Fruit fly (Drosophila melanogaster): ENCODE data around the gene Kap-alpha3.

Gene Kap-alpha3

DNA sequence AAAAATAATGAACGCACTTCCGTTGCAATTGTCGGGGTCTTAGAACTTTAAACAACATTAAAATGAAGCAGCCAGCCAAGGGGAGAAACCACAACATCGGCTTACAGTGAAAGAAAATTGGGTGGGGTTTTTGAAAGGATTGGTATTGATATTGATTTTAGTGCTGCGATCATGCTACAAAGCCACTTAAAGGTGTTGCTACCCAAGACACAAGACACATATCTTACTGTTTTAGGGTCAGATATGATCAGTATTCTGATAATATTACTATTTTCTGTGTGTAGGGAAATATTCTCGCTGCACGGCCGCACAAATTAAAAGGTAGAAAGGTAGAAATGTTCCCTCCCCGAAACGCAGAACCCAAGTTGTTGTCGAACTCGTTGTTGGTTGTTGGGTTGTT, 27.6 kb upstream of the Kap-alpha3 start (continued):
- peak; percentile 62 for TF ChIP-seq phol (tag; optimal IDR thresholded peaks at IDR 0.05)
- no peak for TF ChIP-seq MESR4 (GFP tag; optimal IDR thresholded peaks at IDR 0.05)
- TF ChIP-seq CG15011 (GFP tag; optimal IDR thresholded peaks at IDR 0.05), result no peak
- no peak for TF ChIP-seq her (GFP tag; optimal IDR thresholded peaks at IDR 0.05)
- TF ChIP-seq CG17186 (GFP tag; optimal IDR thresholded peaks at IDR 0.05), result no peak
- TF ChIP-seq CG30431 (GFP tag; optimal IDR thresholded peaks at IDR 0.05), result peak; percentile 49
- TF ChIP-seq CG18619 (GFP tag; optimal IDR thresholded peaks at IDR 0.05), result no peak
- TF ChIP-seq Xbp1 (GFP tag; optimal IDR thresholded peaks at IDR 0.05), result peak; percentile 9
- TF ChIP-seq CG6272 (GFP tag; IDR thresholded peaks at IDR 0.05), result no peak
- no peak for TF ChIP-seq CG16779 (GFP tag; IDR thresholded peaks at IDR 0.05)
- no peak for TF ChIP-seq CG10209 (GFP tag; optimal IDR thresholded peaks at IDR 0.05)
- TF ChIP-seq vfl (GFP tag; optimal IDR thresholded peaks at IDR 0.05), result no peak
- TF ChIP-seq CG8089 (GFP tag; optimal IDR thresholded peaks at IDR 0.05), result peak; percentile 14
- no peak for TF ChIP-seq CG12071 (GFP tag; optimal IDR thresholded peaks at IDR 0.05)
- peak; percentile 13 for TF ChIP-seq dmrt99B (tag; optimal IDR thresholded peaks at IDR 0.05)
- no peak for TF ChIP-seq CG12659 (GFP tag; optimal IDR thresholded peaks at IDR 0.05)
- TF ChIP-seq CG8765 (GFP tag; IDR thresholded peaks at IDR 0.05), result peak; percentile 38; the same call in 1 of the 2 replicates
- TF ChIP-seq nerfin-1 (tag; optimal IDR thresholded peaks at IDR 0.05), result no peak
- peak; percentile 75 for TF ChIP-seq Med (GFP tag)
- peak; percentile 52; the same call in 1 of the 3 replicates for TF ChIP-seq ci (GFP tag; IDR thresholded peaks at IDR 0.05)
- no peak for TF ChIP-seq sug (tag; optimal IDR thresholded peaks at IDR 0.05)
- TF ChIP-seq CG18599 (GFP tag; optimal IDR thresholded peaks at IDR 0.05), result no peak
- no peak for TF ChIP-seq disco-r (GFP tag; optimal IDR thresholded peaks at IDR 0.05)
- no peak for TF ChIP-seq CG2875 (GFP tag; optimal IDR thresholded peaks at IDR 0.05)
- TF ChIP-seq CG10366 (GFP tag; IDR thresholded peaks at IDR 0.05), result no peak
- peak; percentile 55 to 69 for TF ChIP-seq chif (GFP tag; optimal IDR thresholded peaks at IDR 0.05)
- TF ChIP-seq Eip74EF (GFP tag; optimal IDR thresholded peaks at IDR 0.05), result no peak
- peak; percentile 41 for TF ChIP-seq trem (tag; optimal IDR thresholded peaks at IDR 0.05)
- no peak for TF ChIP-seq da (GFP tag; optimal IDR thresholded peaks at IDR 0.05)
- peak; percentile 35 for TF ChIP-seq fd102C (GFP tag; optimal IDR thresholded peaks at IDR 0.05)
- no peak for TF ChIP-seq pan (optimal IDR thresholded peaks at IDR 0.05)
- TF ChIP-seq pan (GFP tag; optimal IDR thresholded peaks at IDR 0.05 in 1 of 2, IDR thresholded peaks at IDR 0.05 in 1 of 2), result peak in 1 of 2 experiments; percentile 47
- peak; percentile 29 for TF ChIP-seq CG18764 (GFP tag; optimal IDR thresholded peaks at IDR 0.05)
- no peak for TF ChIP-seq wor (GFP tag; IDR thresholded peaks at IDR 0.05)
- no peak for TF ChIP-seq H2.0 (GFP tag; IDR thresholded peaks at IDR 0.05)
- TF ChIP-seq CG11247 (GFP tag; IDR thresholded peaks at IDR 0.05), result no peak
- no peak for TF ChIP-seq abd-A (tag; optimal IDR thresholded peaks at IDR 0.05)
- TF ChIP-seq lilli (GFP tag; optimal IDR thresholded peaks at IDR 0.05), result peak; percentile 34
- TF ChIP-seq Scr (GFP tag; IDR thresholded peaks at IDR 0.05; ENCODE audit: partially characterized antibody), result no peak
- TF ChIP-seq danr (GFP tag; IDR thresholded peaks at IDR 0.05), result no peak
- peak; percentile 38 for TF ChIP-seq ssp (GFP tag; IDR thresholded peaks at IDR 0.05)
- peak; percentile 26 for TF ChIP-seq pum (GFP tag; optimal IDR thresholded peaks at IDR 0.05)
- TF ChIP-seq ems (GFP tag; optimal IDR thresholded peaks at IDR 0.05), result no peak
- TF ChIP-seq Atf-2 (GFP tag; optimal IDR thresholded peaks at IDR 0.05), result no peak
- TF ChIP-seq sima (GFP tag; optimal IDR thresholded peaks at IDR 0.05), result no peak
- TF ChIP-seq CG5180 (GFP tag; optimal IDR thresholded peaks at IDR 0.05), result no peak
- no peak for TF ChIP-seq Hmr (GFP tag; optimal IDR thresholded peaks at IDR 0.05)
- peak; percentile 63 for TF ChIP-seq NC2β (GFP tag; optimal IDR thresholded peaks at IDR 0.05)
- no peak for TF ChIP-seq cwo (GFP tag; optimal IDR thresholded peaks at IDR 0.05)
- no peak for TF ChIP-seq CG1529 (GFP tag; optimal IDR thresholded peaks at IDR 0.05)
- TF ChIP-seq Pdp1 (GFP tag; optimal IDR thresholded peaks at IDR 0.05), result peak; percentile 24 to 48

Data from whole organism, embryonic.